Worm (Caenorhabditis elegans): ENCODE data around the gene F26D11.12.

F26D11.12 gene

ce11 chrV:7978798-7979197 lies 23.7 kb upstream of the F26D11.12 start:
- TF ChIP-seq ztf-23 (GFP tag; IDR thresholded peaks at IDR 0.05), result 0 out of 2 replicates have a peak, but pooled peaks have one; percentile 30
- peak; percentile 24; the same call in 1 of the 2 replicates for TF ChIP-seq flt-1 (GFP tag; IDR thresholded peaks at IDR 0.05)
- no peak for TF ChIP-seq tab-1 (GFP tag; IDR thresholded peaks at IDR 0.05)
- peak; percentile 55; the same call in 1 of the 2 replicates for TF ChIP-seq T22C8.4 (GFP tag; IDR thresholded peaks at IDR 0.05)
- TF ChIP-seq cog-1 (tag; optimal IDR thresholded peaks at IDR 0.05), result peak; percentile 14
- no peak for TF ChIP-seq ref-1 (GFP tag; conservative IDR thresholded peaks at IDR 0.05)

ce11 chrV:7977701-7978461 lies 22.8 kb upstream of the F26D11.12 start, which contains the start of gene let-413:
TSS of gene let-413 (minus strand) at chrV:7977776.
- TF ChIP-seq klf-2 (GFP tag; conservative IDR thresholded peaks at IDR 0.05) (no peak), ztf-23 (GFP tag; IDR thresholded peaks at IDR 0.05) (no peak), ztf-29 (GFP tag; IDR thresholded peaks at IDR 0.05) (no peak), med-1 (GFP tag; optimal IDR thresholded peaks at IDR 0.05; ENCODE audit: insufficient read depth) (no peak), cog-1 (tag; optimal IDR thresholded peaks at IDR 0.05) (no peak), flt-1 (GFP tag; IDR thresholded peaks at IDR 0.05) (no peak), T22C8.4 (GFP tag; IDR thresholded peaks at IDR 0.05) (no peak)

ce11 chrV:7971376-7971775 lies 16.3 kb upstream of the F26D11.12 start:
- TF ChIP-seq flt-1 (GFP tag; IDR thresholded peaks at IDR 0.05) (no peak), ztf-29 (GFP tag; IDR thresholded peaks at IDR 0.05) (no peak), ref-1 (GFP tag; conservative IDR thresholded peaks at IDR 0.05) (no peak), klf-2 (GFP tag; conservative IDR thresholded peaks at IDR 0.05) (no peak), tab-1 (GFP tag; IDR thresholded peaks at IDR 0.05) (no peak), ztf-23 (GFP tag; IDR thresholded peaks at IDR 0.05) (no peak), T22C8.4 (GFP tag; IDR thresholded peaks at IDR 0.05) (no peak), med-1 (GFP tag; optimal IDR thresholded peaks at IDR 0.05; ENCODE audit: insufficient read depth) (no peak), cog-1 (tag; optimal IDR thresholded peaks at IDR 0.05) (no peak)

- TF ChIP-seq cog-1 (tag; optimal IDR thresholded peaks at IDR 0.05) (no peak), ztf-23 (GFP tag; IDR thresholded peaks at IDR 0.05) (no peak), flt-1 (GFP tag; IDR thresholded peaks at IDR 0.05) (no peak), tab-1 (GFP tag; IDR thresholded peaks at IDR 0.05) (no peak), ztf-29 (GFP tag; IDR thresholded peaks at IDR 0.05) (no peak), med-1 (GFP tag; optimal IDR thresholded peaks at IDR 0.05; ENCODE audit: insufficient read depth) (no peak), klf-2 (GFP tag; conservative IDR thresholded peaks at IDR 0.05) (no peak), T22C8.4 (GFP tag; IDR thresholded peaks at IDR 0.05) (no peak), ref-1 (GFP tag; conservative IDR thresholded peaks at IDR 0.05) (no peak)
These were observed 15.4 kb upstream of the F26D11.12 start for ce11 chrV:7970519-7970918.

ce11 chrV:7969107-7969506 lies 14.0 kb upstream of the F26D11.12 start, which contains the start of gene che-7:
TSS of gene che-7 (minus strand) at chrV:7969207.
- TF ChIP-seq T22C8.4 (GFP tag; IDR thresholded peaks at IDR 0.05), result peak; percentile 39; the same call in 1 of the 2 replicates
- TF ChIP-seq flt-1 (GFP tag; IDR thresholded peaks at IDR 0.05), result no peak

- TF ChIP-seq ztf-29 (GFP tag; IDR thresholded peaks at IDR 0.05), result no peak
- TF ChIP-seq tab-1 (GFP tag; IDR thresholded peaks at IDR 0.05), result no peak
- no peak for TF ChIP-seq klf-2 (GFP tag; conservative IDR thresholded peaks at IDR 0.05)
- TF ChIP-seq med-1 (GFP tag; optimal IDR thresholded peaks at IDR 0.05; ENCODE audit: insufficient read depth), result no peak
- no peak for TF ChIP-seq T22C8.4 (GFP tag; IDR thresholded peaks at IDR 0.05)
- no peak for TF ChIP-seq ztf-23 (GFP tag; IDR thresholded peaks at IDR 0.05)
- no peak for TF ChIP-seq flt-1 (GFP tag; IDR thresholded peaks at IDR 0.05)
- no peak for TF ChIP-seq ref-1 (GFP tag; conservative IDR thresholded peaks at IDR 0.05)
- no peak for TF ChIP-seq cog-1 (tag; optimal IDR thresholded peaks at IDR 0.05)
These were observed 9.3 kb upstream of the F26D11.12 start for ce11 chrV:7964429-7964828.

ce11 chrV:7958740-7959320 lies 3.7 kb upstream of the F26D11.12 start, which contains the start of the genes clec-217 and F26D11.2:
TSS of gene clec-217 (minus strand) at chrV:7958840.
TSS of gene F26D11.2 (plus strand) at chrV:7959270.
- no peak for TF ChIP-seq flt-1 (GFP tag; IDR thresholded peaks at IDR 0.05)
- no peak for TF ChIP-seq ztf-29 (GFP tag; IDR thresholded peaks at IDR 0.05)
- TF ChIP-seq ztf-23 (GFP tag; IDR thresholded peaks at IDR 0.05), result no peak
- no peak for TF ChIP-seq cog-1 (tag; optimal IDR thresholded peaks at IDR 0.05)
- TF ChIP-seq tab-1 (GFP tag; IDR thresholded peaks at IDR 0.05), result no peak
- no peak for TF ChIP-seq T22C8.4 (GFP tag; IDR thresholded peaks at IDR 0.05)
- TF ChIP-seq med-1 (GFP tag; optimal IDR thresholded peaks at IDR 0.05; ENCODE audit: insufficient read depth), result no peak
- no peak for TF ChIP-seq klf-2 (GFP tag; conservative IDR thresholded peaks at IDR 0.05)

ce11 chrV:7956218-7956617 lies 1.1 kb upstream of the F26D11.12 start, which contains the start of gene pals-34:
TSS of gene pals-34 (minus strand) at chrV:7956497.
- TF ChIP-seq ztf-29 (GFP tag; IDR thresholded peaks at IDR 0.05) (no peak), flt-1 (GFP tag; IDR thresholded peaks at IDR 0.05) (no peak), cog-1 (tag; optimal IDR thresholded peaks at IDR 0.05) (no peak), ref-1 (GFP tag; conservative IDR thresholded peaks at IDR 0.05) (no peak), ztf-23 (GFP tag; IDR thresholded peaks at IDR 0.05) (no peak), med-1 (GFP tag; optimal IDR thresholded peaks at IDR 0.05; ENCODE audit: insufficient read depth) (no peak), T22C8.4 (GFP tag; IDR thresholded peaks at IDR 0.05) (no peak), klf-2 (GFP tag; conservative IDR thresholded peaks at IDR 0.05) (no peak), tab-1 (GFP tag; IDR thresholded peaks at IDR 0.05) (no peak)

ce11 chrV:7954552-7954951 lies 560 bp downstream of the F26D11.12 start, which contains the start of gene F26D11.13:
TSS of gene F26D11.13 (minus strand) at chrV:7954652.
- TF ChIP-seq ztf-29 (GFP tag; IDR thresholded peaks at IDR 0.05) (no peak), klf-2 (GFP tag; conservative IDR thresholded peaks at IDR 0.05) (no peak), tab-1 (GFP tag; IDR thresholded peaks at IDR 0.05) (no peak), ztf-23 (GFP tag; IDR thresholded peaks at IDR 0.05) (no peak), ref-1 (GFP tag; conservative IDR thresholded peaks at IDR 0.05) (no peak)
